Worm (Caenorhabditis elegans) whole organism, L4/young adult: Measurements from ENCODE around the gene tin-9.1.

Source experiments
- W03F9.2 ChIP-seq: fragments of 150-350 bp; optimal IDR thresholded peaks from 2 replicates; lab custom pipeline; 2014; ENCODE audit warnings: missing biosample characterization, missing genetic modification characterization
- him-1 ChIP-seq: sonication (generic microtip); optimal IDR thresholded peaks from 2 replicates; lab custom pipeline; 2016; ENCODE audit warnings: missing genotype, missing genetic modification reagents, missing genetic modification characterization, missing compliant biosample characterization

DNA sequence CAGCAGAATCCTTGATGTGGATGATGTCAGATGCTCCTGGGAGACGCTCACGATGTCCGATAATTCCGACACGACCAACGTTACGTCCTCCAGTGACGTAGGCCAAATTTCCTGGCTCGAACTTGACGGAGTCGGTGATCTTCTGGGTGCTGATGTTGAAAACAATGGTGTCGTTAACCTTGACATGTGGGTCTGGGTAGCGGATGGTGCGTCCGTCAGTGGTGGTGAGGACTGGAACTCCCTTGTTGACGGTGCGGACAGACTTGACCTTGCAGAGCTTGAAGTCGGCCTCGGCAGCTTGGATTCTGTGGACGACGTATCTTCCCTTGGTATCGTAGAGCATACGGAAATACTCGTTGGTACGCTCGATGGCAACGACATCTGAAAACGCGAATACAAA, 39.6 kb upstream of the tin-9.1 start:
- no peak for TF ChIP-seq him-1
- no peak for TF ChIP-seq W03F9.2 (tag; lab: Kevin White, UChicago)
